Worm (Caenorhabditis elegans): ENCODE data around the gene txt-5.

Gene txt-5

ce11 chrV:7854603-7855002, 17.7 kb upstream of the txt-5 start, which contains the start of the genes C37C3.9 and C37C3.18 (continued):
- TF ChIP-seq hmg-1.1 (GFP tag; IDR thresholded peaks at IDR 0.05) (peak; percentile 90), spr-1 (tag; optimal IDR thresholded peaks at IDR 0.05) (peak; percentile 2), dve-1 (tag; optimal IDR thresholded peaks at IDR 0.05; ENCODE audit: insufficient read depth) (peak; percentile 88), sdz-12 (GFP tag; optimal IDR thresholded peaks at IDR 0.05) (no peak), mxl-2 (GFP tag; conservative IDR thresholded peaks at IDR 0.05) (no peak), gei-8 (GFP tag; optimal IDR thresholded peaks at IDR 0.05) (no peak), mes-2 (tag; optimal IDR thresholded peaks at IDR 0.05; ENCODE audit: poor library complexity, severe bottlenecking) (peak; percentile 72), arid-1 (GFP tag; conservative IDR thresholded peaks at IDR 0.05) (0 out of 2 replicates have a peak, but pooled peaks have one; percentile 22), dmd-9 (GFP tag; IDR thresholded peaks at IDR 0.05) (0 out of 2 replicates have a peak, but pooled peaks have one; percentile 30), R02D3.7 (tag; optimal IDR thresholded peaks at IDR 0.05) (no peak), ceh-62 (tag; optimal IDR thresholded peaks at IDR 0.05) (no peak), daf-8 (GFP tag; IDR thresholded peaks at IDR 0.05) (no peak), unc-62 (GFP tag; optimal IDR thresholded peaks at IDR 0.05 in 1 of 2) (peak in 1 of 2 experiments; percentile 97), unc-62 (tag; optimal IDR thresholded peaks at IDR 0.05) (no peak), ces-1 (GFP tag; optimal IDR thresholded peaks at IDR 0.05) (peak; percentile 46), lin-29 (GFP tag; IDR thresholded peaks at IDR 0.05) (no peak), aly-2 (tag; optimal IDR thresholded peaks at IDR 0.05) (no peak), nhr-102 (tag; optimal IDR thresholded peaks at IDR 0.05) (peak; percentile 60), unc-130 (GFP tag; optimal IDR thresholded peaks at IDR 0.05) (no peak), snpc-4 (tag; optimal IDR thresholded peaks at IDR 0.05) (peak; percentile 72), cey-2 (tag; optimal IDR thresholded peaks at IDR 0.05; ENCODE audit: borderline replicate concordance, insufficient read depth) (no peak), zfp-2 (tag; optimal IDR thresholded peaks at IDR 0.05) (no peak), F10B5.3 (tag; optimal IDR thresholded peaks at IDR 0.05) (no peak), ztf-7 (tag; optimal IDR thresholded peaks at IDR 0.05) (peak; percentile 64), T26A8.4 (GFP tag; IDR thresholded peaks at IDR 0.05) (peak; percentile 68), rbr-2 (tag; optimal IDR thresholded peaks at IDR 0.05) (peak; percentile 70), ceh-82 (tag; optimal IDR thresholded peaks at IDR 0.05) (no peak), dmd-8 (GFP tag; IDR thresholded peaks at IDR 0.05) (no peak), nhr-237 (tag; optimal IDR thresholded peaks at IDR 0.05) (no peak), nhr-11 (tag; optimal IDR thresholded peaks at IDR 0.05) (peak; percentile 77), ZK546.5 (tag; optimal IDR thresholded peaks at IDR 0.05) (no peak), nhr-42 (GFP tag; IDR thresholded peaks at IDR 0.05) (peak; percentile 35; the same call in 1 of the 2 replicates), fos-1 (tag; optimal IDR thresholded peaks at IDR 0.05) (no peak), spr-3 (GFP tag; optimal IDR thresholded peaks at IDR 0.05) (no peak), daf-19 (GFP tag; conservative IDR thresholded peaks at IDR 0.05) (no peak), mdt-29 (GFP tag; IDR thresholded peaks at IDR 0.05) (no peak), nhr-28 (tag; optimal IDR thresholded peaks at IDR 0.05) (peak; percentile 83), set-16 (GFP tag; IDR thresholded peaks at IDR 0.05) (peak; percentile 45; the same call in 1 of the 2 replicates), lin-13 (GFP tag; optimal IDR thresholded peaks at IDR 0.05) (peak; percentile 78), nhr-10 (tag; optimal IDR thresholded peaks at IDR 0.05) (no peak), F44E2.7 (GFP tag; IDR thresholded peaks at IDR 0.05) (no peak), Y5F2A.4 (GFP tag; optimal IDR thresholded peaks at IDR 0.05) (no peak), nhr-6 (tag; optimal IDR thresholded peaks at IDR 0.05) (peak; percentile 60), lin-38 (GFP tag; IDR thresholded peaks at IDR 0.05) (peak; percentile 58), ZK337.2 (GFP tag; IDR thresholded peaks at IDR 0.05) (no peak), dmd-6 (GFP tag; IDR thresholded peaks at IDR 0.05) (peak; percentile 84), skn-1 (tag; optimal IDR thresholded peaks at IDR 0.05) (no peak), snpc-1.2 (GFP tag; IDR thresholded peaks at IDR 0.05) (no peak), Y75B8A.6 (GFP tag; IDR thresholded peaks at IDR 0.05) (no peak), egl-43 (GFP tag; IDR thresholded peaks at IDR 0.05) (peak; percentile 76; the same call in 1 of the 2 replicates), nhr-41 (GFP tag; IDR thresholded peaks at IDR 0.05) (no peak), ceh-28 (tag; optimal IDR thresholded peaks at IDR 0.05) (no peak)
